Worm (Caenorhabditis elegans) whole organism, L2 larva: Measurements from ENCODE around the gene fbxa-157.
A peak's percentile ranks its signal among the peaks of the same experiment; 100 is the strongest.
"Not testable (repeated sequence)": the region's sequence is repeated elsewhere in the genome, so short reads cannot be mapped to it uniquely, and the experiment has no call there.

ENCODE experiments used
- ZK546.5 ChIP-seq: sonication (generic microtip); optimal IDR thresholded peaks from 2 replicates; lab custom pipeline; 2017; ENCODE audit warnings: missing biosample characterization, missing genetic modification characterization
- alr-1 ChIP-seq: fragments of 150-350 bp; optimal IDR thresholded peaks from 2 replicates; lab custom pipeline; 2014; ENCODE audit warnings: missing biosample characterization, missing genetic modification characterization
- blmp-1 ChIP-seq: sonication (generic microtip); optimal IDR thresholded peaks from 2 replicates; lab custom pipeline; 2017; ENCODE audit warnings: missing genetic modification characterization, mild to moderate bottlenecking, missing compliant biosample characterization, antibody characterized with exemption, moderate library complexity; ENCODE audit not compliant: insufficient read depth
- crh-2 ChIP-seq: sonication (generic microtip); optimal IDR thresholded peaks from 2 replicates; lab custom pipeline; 2017; ENCODE audit warnings: missing biosample characterization, missing genetic modification characterization
- elt-1 ChIP-seq: fragments of 150-350 bp; optimal IDR thresholded peaks from 2 replicates; lab custom pipeline; 2014; ENCODE audit warnings: missing biosample characterization, missing genetic modification characterization
- elt-3 ChIP-seq: sonication (generic microtip); optimal IDR thresholded peaks from 2 replicates; lab custom pipeline; 2017; ENCODE audit warnings: missing biosample characterization, missing genetic modification characterization
- fos-1 ChIP-seq: fragments of 150-350 bp; optimal IDR thresholded peaks from 2 replicates; lab custom pipeline; 2014; ENCODE audit warnings: missing biosample characterization, missing genetic modification characterization
- lin-13 ChIP-seq: fragments of 150-350 bp; optimal IDR thresholded peaks from 2 replicates; lab custom pipeline; 2014; ENCODE audit warnings: missing biosample characterization, missing genetic modification reagents, missing genetic modification characterization
- lsy-2 ChIP-seq, 2 experiments: fragments of 150-350 bp in 1 of 2; sonication (generic microtip) in 1 of 2; optimal IDR thresholded peaks; 2 replicates each; lab custom pipeline; 2014 to 2017; ENCODE audit warnings: missing biosample characterization in 2 of 2, missing genetic modification characterization in 2 of 2
- mbf-1 ChIP-seq: sonication (generic microtip); optimal IDR thresholded peaks from 2 replicates; lab custom pipeline; 2017; ENCODE audit warnings: missing biosample characterization, missing genetic modification characterization
- mdl-1 ChIP-seq, 2 experiments: fragments of 150-350 bp in 1 of 2; sonication (generic microtip) in 1 of 2; optimal IDR thresholded peaks; 2 replicates each; lab custom pipeline; 2017; ENCODE audit warnings: missing biosample characterization in 2 of 2, missing genetic modification characterization in 2 of 2
- nhr-11 ChIP-seq: fragments of 150-350 bp; optimal IDR thresholded peaks from 2 replicates; lab custom pipeline; 2014; ENCODE audit warnings: missing biosample characterization, missing genetic modification characterization
- nhr-129 ChIP-seq: fragments of 150-350 bp; optimal IDR thresholded peaks from 2 replicates; lab custom pipeline; 2014; ENCODE audit warnings: missing biosample characterization, missing genetic modification characterization
- nhr-21 ChIP-seq: fragments of 150-350 bp; optimal IDR thresholded peaks from 2 replicates; lab custom pipeline; 2014; ENCODE audit warnings: missing biosample characterization, missing genetic modification characterization
- nhr-23 ChIP-seq: fragments of 150-350 bp; optimal IDR thresholded peaks from 2 replicates; lab custom pipeline; 2014; ENCODE audit warnings: missing biosample characterization, missing genetic modification reagents, missing genetic modification characterization
- nhr-237 ChIP-seq: fragments of 150-350 bp; optimal IDR thresholded peaks from 2 replicates; lab custom pipeline; 2014; ENCODE audit warnings: missing biosample characterization, missing genetic modification characterization
- nhr-25 ChIP-seq: fragments of 150-350 bp; sonication (generic microtip); optimal IDR thresholded peaks from 3 replicates; lab custom pipeline; 2014; ENCODE audit warnings: missing biosample characterization, missing genetic modification characterization
- nhr-6 ChIP-seq: fragments of 150-350 bp; optimal IDR thresholded peaks from 2 replicates; lab custom pipeline; 2014; ENCODE audit warnings: missing biosample characterization, missing genetic modification characterization
- peb-1 ChIP-seq: fragments of 150-350 bp; optimal IDR thresholded peaks from 2 replicates; lab custom pipeline; 2014; ENCODE audit warnings: missing biosample characterization, missing genetic modification characterization
- sem-4 ChIP-seq: fragments of 150-350 bp; optimal IDR thresholded peaks from 2 replicates; lab custom pipeline; 2014; ENCODE audit warnings: missing biosample characterization, missing genetic modification reagents, missing genetic modification characterization
- sma-9 ChIP-seq, 2 experiments: fragments of 150-350 bp in 1 of 2; sonication (generic microtip) in 1 of 2; optimal IDR thresholded peaks; 2 replicates each; lab custom pipeline; 2014 to 2016; ENCODE audit warnings: missing genetic modification characterization in 2 of 2, mild to moderate bottlenecking in 1 of 2, missing biosample characterization in 1 of 2, missing compliant biosample characterization in 1 of 2, missing genetic modification reagents in 1 of 2, moderate library complexity in 1 of 2
- unc-62 ChIP-seq: fragments of 150-350 bp; optimal IDR thresholded peaks from 2 replicates; lab custom pipeline; 2014; ENCODE audit warnings: missing biosample characterization, missing genetic modification reagents, missing genetic modification characterization
- ztf-1 ChIP-seq: fragments of 200-800 bp; sonication (Bioruptor generic); conservative IDR thresholded peaks from 2 replicates; pipeline ENCODE4 v1.3.6; 2022; ENCODE audit warnings: missing genetic modification characterization, missing compliant biosample characterization
- ztf-11 ChIP-seq: sonication (generic microtip); optimal IDR thresholded peaks from 2 replicates; lab custom pipeline; 2017; ENCODE audit warnings: missing biosample characterization, missing genetic modification characterization
- ztf-4 ChIP-seq: fragments of 150-350 bp; optimal IDR thresholded peaks from 2 replicates; lab custom pipeline; 2014; ENCODE audit warnings: missing biosample characterization, missing genetic modification characterization

Gene fbxa-157

DNA sequence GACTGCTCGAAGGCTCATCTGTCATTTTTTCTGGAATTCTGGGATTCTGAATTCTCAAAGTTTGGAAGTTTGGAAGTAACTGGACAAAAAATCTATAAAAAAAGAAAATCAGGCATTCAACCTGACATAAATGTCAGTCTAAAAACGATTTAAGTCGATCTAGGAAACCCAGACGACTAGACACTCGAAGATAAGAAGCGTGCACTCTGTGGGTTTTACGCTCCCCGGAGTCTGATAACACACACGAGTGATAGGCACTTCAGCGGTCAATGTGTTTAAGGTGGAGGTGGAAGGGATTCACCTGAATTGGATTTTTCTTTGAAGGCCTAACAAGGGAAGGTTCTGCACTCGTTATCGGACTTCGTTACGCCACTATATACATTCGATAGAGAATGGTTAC is 10.7 kb upstream of the fbxa-157 start, which contains the start of gene C06H5.6:
Gene C06H5.6, minus strand, starts transcription at position 46 of the 400 bp plus-strand sequence.
- peak; percentile 35 for TF ChIP-seq fos-1
- no peak for TF ChIP-seq ztf-4 (tag; lab: Kevin White, UChicago)

DNA sequence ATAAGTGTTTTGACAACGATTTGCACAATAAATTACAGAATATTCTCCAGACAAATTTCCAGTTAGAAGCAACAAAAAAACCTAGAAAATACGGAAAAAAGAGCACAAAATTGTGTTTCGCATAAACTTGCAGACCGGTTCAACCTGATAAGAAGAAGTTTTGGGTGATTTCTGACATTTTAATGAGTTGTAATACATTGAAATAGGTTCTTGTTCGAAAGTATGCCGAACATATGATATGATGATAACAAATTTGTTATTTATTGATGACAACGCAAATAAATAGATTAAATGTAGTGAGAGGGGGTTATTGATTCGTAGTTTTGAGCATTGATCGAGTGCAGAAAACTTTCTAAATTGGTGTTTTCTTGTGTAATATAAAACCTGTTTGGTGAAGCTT is 8.3 kb upstream of the fbxa-157 start:
- TF ChIP-seq fos-1 (peak; percentile 32), ztf-1 (no peak)

DNA sequence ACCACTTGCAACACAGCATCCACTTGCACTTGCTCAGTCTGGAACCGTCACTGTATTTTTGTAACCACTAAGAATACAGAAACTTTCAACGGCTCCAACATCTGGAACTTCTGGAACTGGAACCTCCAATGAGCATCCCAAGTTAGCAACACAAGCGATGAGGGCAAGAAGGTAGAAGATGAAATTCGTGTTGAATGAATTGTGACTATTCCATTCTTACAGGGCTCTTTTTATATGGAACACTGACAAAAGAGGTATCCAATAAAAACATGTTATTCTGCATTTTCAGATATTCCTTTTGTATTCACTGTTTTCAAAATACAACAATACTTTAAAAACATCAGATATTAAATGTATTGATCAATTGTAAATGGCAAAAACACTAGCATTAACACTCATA is 5.6 kb upstream of the fbxa-157 start, which contains the start of gene C06H5.11:
Gene C06H5.11, minus strand, starts transcription at position 101 of the 400 bp plus-strand sequence.
- not testable (repeated sequence) for TF ChIP-seq mbf-1; nhr-23 (tag; lab: Kevin White, UChicago); nhr-21 (tag; lab: Kevin White, UChicago)
- TF ChIP-seq, all 48 proteins: peak for 0; not testable (repeated sequence) for 48

DNA sequence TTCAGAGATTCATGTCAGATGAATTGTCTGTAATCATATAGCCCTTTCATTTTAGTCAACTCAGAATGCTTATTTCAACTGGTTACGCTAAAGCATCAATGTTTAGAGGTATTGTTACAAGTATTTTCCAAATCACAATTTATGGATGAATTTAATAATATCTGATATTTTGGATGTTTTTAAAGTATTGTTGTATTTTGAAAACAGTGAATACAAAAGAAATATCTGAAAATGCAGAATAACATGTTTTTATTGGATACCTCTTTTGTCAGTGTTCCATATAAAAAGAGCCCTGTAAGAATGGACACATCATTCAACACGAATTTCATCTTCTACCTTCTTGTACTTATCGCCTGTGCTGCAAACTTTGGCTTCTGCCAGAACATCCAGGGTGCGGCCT is 5.1 kb upstream of the fbxa-157 start, which contains the start of gene C06H5.12:
Gene C06H5.12, plus strand, starts transcription at position 301 of the 400 bp plus-strand sequence.
- not testable (repeated sequence) for TF ChIP-seq elt-3 (tag; lab: Kevin White, UChicago); mbf-1; peb-1 (tag; lab: Kevin White, UChicago)

DNA sequence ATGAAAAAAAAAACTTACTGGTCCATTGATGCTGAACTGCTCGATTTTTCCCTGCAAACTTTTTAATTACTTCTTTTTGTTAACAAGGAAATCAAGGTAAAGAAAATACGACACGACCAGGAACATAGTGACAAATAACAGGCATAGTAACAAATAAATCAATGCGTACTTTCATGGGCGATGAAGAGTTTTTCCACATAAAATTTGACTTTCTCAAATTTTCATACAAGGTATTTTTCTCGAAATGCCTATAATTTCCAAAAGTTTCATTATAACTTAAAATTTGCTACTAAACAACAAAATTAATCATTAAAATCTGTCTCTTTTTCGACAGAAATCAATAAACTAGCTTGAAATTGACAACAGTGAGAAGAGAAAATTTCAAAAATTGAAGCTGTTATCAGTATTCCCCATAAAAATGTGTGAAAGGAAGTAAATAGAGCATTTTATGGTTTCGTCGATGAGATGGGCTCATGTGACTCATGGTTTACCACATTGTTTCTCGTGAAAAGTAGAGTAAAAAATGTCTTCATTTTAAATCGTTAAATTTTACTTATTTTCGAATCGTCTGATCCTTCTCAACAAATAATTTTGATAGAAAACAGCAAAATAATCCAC is 2.8 kb upstream of the fbxa-157 start, which contains the start of gene fbxa-156:
Gene fbxa-156, minus strand, starts transcription at position 51 of the 618 bp plus-strand sequence.
- peak; percentile 51 for TF ChIP-seq fos-1
- TF ChIP-seq sem-4: no peak
- TF ChIP-seq peb-1 (tag; lab: Kevin White, UChicago): no peak
- TF ChIP-seq nhr-6: no peak

DNA sequence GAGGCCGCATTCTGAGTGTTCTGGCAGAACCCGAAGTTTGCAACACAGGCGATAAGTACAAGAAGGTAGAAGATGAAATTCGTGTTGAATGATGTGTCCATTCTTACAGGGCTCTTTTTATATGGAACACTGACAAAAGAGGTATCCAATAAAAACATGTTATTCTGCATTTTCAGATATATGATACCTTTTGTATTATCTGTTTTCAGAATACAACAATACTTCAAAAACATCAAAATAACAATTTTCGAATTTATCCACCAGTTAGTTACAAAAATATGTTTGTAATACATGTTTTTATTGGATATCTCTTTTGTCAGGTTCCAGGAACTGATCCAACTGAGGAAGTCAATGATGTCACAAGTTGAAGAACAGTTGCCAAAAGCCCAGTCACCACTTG is 2.0 kb upstream of the fbxa-157 start, which contains the start of gene C06H5.13:
Gene C06H5.13, minus strand, starts transcription at position 101 of the 400 bp plus-strand sequence.
- TF ChIP-seq ztf-4 (tag; lab: Kevin White, UChicago); unc-62 (GFP tag; lab: Kevin White, UChicago); elt-1 (tag; lab: Kevin White, UChicago): not testable (repeated sequence)

DNA sequence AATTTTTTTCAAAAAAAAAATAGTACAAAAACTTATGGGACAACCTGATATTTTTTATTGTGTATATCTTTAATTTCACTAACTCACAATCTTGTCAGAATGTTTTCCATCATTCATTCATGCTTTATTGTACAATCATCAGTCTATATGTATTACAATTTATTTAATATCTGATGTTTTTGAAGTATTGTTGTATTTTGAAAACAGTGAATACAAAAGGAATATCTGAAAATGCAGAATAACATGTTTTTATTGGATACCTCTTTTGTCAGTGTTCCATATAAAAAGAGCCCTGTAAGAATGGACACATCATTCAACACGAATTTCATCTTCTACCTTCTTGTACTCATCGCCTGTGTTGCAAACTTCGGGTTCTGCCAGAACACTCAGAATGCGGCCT is 4.2 kb downstream of the fbxa-157 start, which contains the start of gene C06H5.14:
Gene C06H5.14, plus strand, starts transcription at position 301 of the 400 bp plus-strand sequence.
- not testable (repeated sequence) for TF ChIP-seq lin-13 (GFP tag; lab: Kevin White, UChicago); ztf-11 (tag; lab: Kevin White, UChicago); ZK546.5
- TF ChIP-seq, all 48 proteins: peak for 0; not testable (repeated sequence) for 48

DNA sequence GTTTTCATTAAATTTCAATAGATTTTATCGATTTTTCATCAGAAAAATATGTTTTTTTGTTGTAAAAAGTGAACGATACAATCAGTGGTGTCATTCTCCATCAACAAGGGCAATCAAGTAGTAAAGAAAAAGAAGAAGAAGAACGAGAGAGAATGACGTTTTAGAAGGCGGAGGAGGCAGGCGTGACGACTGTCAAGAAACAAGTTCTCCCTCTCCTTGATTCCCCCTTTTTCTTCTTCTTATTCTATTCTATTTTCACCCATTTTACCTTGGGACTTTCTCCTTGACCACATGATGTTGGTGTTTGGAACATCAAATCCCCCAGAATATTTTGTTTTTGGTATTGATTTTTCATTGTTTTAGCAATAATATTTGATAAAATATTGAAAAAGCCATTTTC is 6.2 kb downstream of the fbxa-157 start:
- TF ChIP-seq nhr-11: no peak
- peak; percentile 26 for TF ChIP-seq sma-9 (GFP tag; optimal IDR thresholded peaks at IDR 0.05; lab: Kevin White, UChicago)
- no peak for TF ChIP-seq sma-9 (tag; optimal IDR thresholded peaks at IDR 0.05; lab: Kevin White, UChicago)
- TF ChIP-seq blmp-1 (tag; lab: Kevin White, UChicago): peak; percentile 92
- TF ChIP-seq nhr-21 (tag; lab: Kevin White, UChicago): peak; percentile 40
- TF ChIP-seq nhr-129 (tag; lab: Kevin White, UChicago): peak; percentile 4
- no peak for TF ChIP-seq nhr-23 (tag; lab: Kevin White, UChicago)
- TF ChIP-seq nhr-25 (tag; lab: Kevin White, UChicago): peak; percentile 78
- TF ChIP-seq lsy-2 (tag; optimal IDR thresholded peaks at IDR 0.05; lab: Kevin White, UChicago): no peak
- TF ChIP-seq crh-2 (tag; lab: Kevin White, UChicago): peak; percentile 7

DNA sequence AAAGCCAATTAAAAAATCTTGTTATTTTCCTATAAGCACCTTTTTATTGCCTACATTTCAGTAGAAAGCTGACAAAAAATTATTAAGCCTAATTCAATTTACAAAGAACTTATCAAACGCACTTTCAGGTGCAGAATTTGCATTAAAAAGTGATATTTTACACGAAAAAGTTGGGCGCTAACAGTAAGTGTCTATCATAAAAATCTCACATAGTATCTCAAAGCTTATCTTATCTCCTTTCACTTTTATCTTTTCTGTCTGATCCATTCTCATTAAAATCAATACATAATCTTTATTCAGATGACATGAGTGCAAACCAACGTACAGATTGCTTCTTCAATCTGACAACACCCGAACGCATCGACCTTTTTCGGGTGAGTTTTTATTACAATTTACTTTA is 10.4 kb downstream of the fbxa-157 start, which contains the start of gene dcar-1:
Gene dcar-1, plus strand, starts transcription at position 301 of the 400 bp plus-strand sequence.
- TF ChIP-seq mdl-1 (tag; optimal IDR thresholded peaks at IDR 0.05; lab: Kevin White, UChicago) (no peak), crh-2 (tag; lab: Kevin White, UChicago) (no peak), nhr-237 (tag; lab: Kevin White, UChicago) (no peak), nhr-6 (no peak), nhr-23 (tag; lab: Kevin White, UChicago) (no peak), ztf-1 (no peak), alr-1 (tag; lab: Kevin White, UChicago) (no peak)
